Fruit fly (Drosophila melanogaster) whole organism, wandering third instar larva: ENCODE measurements around the gene bocks.

Source experiments
- CG32264 ChIP-seq: fragments of 200-800 bp; sonication (Bioruptor generic); optimal IDR thresholded peaks from 2 replicates; lab custom pipeline; 2016; ENCODE audit warnings: missing biosample characterization, missing genetic modification characterization
- CG9705 ChIP-seq: fragments of 200-800 bp; sonication (Bioruptor generic); optimal IDR thresholded peaks from 2 replicates; lab custom pipeline; 2018; ENCODE audit warnings: missing biosample characterization, mild to moderate bottlenecking, missing genetic modification characterization
- CrebA ChIP-seq: fragments of 200-800 bp; sonication (Bioruptor generic); optimal IDR thresholded peaks from 2 replicates; lab custom pipeline; 2016; ENCODE audit warnings: missing biosample characterization, mild to moderate bottlenecking, missing genetic modification characterization, borderline replicate concordance
- Dfd ChIP-seq: fragments of >200 bp; optimal IDR thresholded peaks from 2 replicates; lab custom pipeline; 2017; ENCODE audit warnings: missing biosample characterization, missing genetic modification characterization
- Dif ChIP-seq: fragments of 200-275, 200-300 bp; sonication (Bioruptor generic); optimal IDR thresholded peaks from 2 replicates; lab custom pipeline; 2018; ENCODE audit warnings: missing biosample characterization, missing genetic modification characterization; ENCODE audit not compliant: partially characterized antibody
- GATAd ChIP-seq: sonication (Bioruptor generic); optimal IDR thresholded peaks from 2 replicates; lab custom pipeline; 2016; ENCODE audit warnings: missing biosample characterization, missing genetic modification characterization
- HLH106 ChIP-seq: fragments of 200-800 bp; optimal IDR thresholded peaks from 3 replicates; lab custom pipeline; 2019; ENCODE audit warnings: missing biosample characterization, mild to moderate bottlenecking, missing genetic modification characterization, moderate library complexity
- Hnf4 ChIP-seq: fragments of 200-800 bp; sonication (Bioruptor generic); optimal IDR thresholded peaks from 2 replicates; lab custom pipeline; 2016; ENCODE audit warnings: missing biosample characterization, mild to moderate bottlenecking, missing genetic modification characterization
- Hr78 ChIP-seq: fragments of >200 bp; optimal IDR thresholded peaks from 2 replicates; lab custom pipeline; 2017; ENCODE audit warnings: missing biosample characterization, missing genetic modification characterization
- Hr83 ChIP-seq: fragments of 200-300 bp; sonication (Bioruptor generic); optimal IDR thresholded peaks from 2 replicates; lab custom pipeline; 2016; ENCODE audit warnings: missing biosample characterization, mild to moderate bottlenecking, missing genetic modification characterization, moderate library complexity; ENCODE audit not compliant: poor library complexity, severe bottlenecking
- Jra ChIP-seq: sonication (Bioruptor generic); optimal IDR thresholded peaks from 2 replicates; lab custom pipeline; 2016; ENCODE audit warnings: missing biosample characterization, missing genetic modification characterization
- Mio ChIP-seq: sonication (Bioruptor generic); optimal IDR thresholded peaks from 2 replicates; lab custom pipeline; 2016; ENCODE audit warnings: missing biosample characterization, missing genetic modification characterization
- Myc ChIP-seq: fragments of >200 bp; optimal IDR thresholded peaks from 2 replicates; lab custom pipeline; 2017
- N ChIP-seq: fragments of >200 bp; optimal IDR thresholded peaks from 2 replicates; lab custom pipeline; 2018; ENCODE audit warnings: missing biosample characterization, missing external identifiers, missing genetic modification characterization
- OdsH ChIP-seq: fragments of 200-800 bp; sonication (Bioruptor generic); optimal IDR thresholded peaks from 2 replicates; lab custom pipeline; 2016; ENCODE audit warnings: missing biosample characterization, mild to moderate bottlenecking, missing genetic modification characterization
- Rel ChIP-seq, 2 experiments: fragments of 200-800 bp; sonication (Bioruptor generic) in 1 of 2; optimal IDR thresholded peaks; 2 replicates in 1 of 2; 3 replicates in 1 of 2; lab custom pipeline; 2016 to 2019; ENCODE audit warnings: mild to moderate bottlenecking in 2 of 2, missing biosample characterization in 2 of 2, missing genetic modification characterization in 2 of 2, moderate library complexity in 1 of 2
- Sp1 ChIP-seq: fragments of 200-800 bp; sonication (Bioruptor generic); optimal IDR thresholded peaks from 3 replicates; lab custom pipeline; 2019; ENCODE audit warnings: missing biosample characterization, mild to moderate bottlenecking, missing genetic modification characterization, moderate library complexity
- Vsx2 ChIP-seq: fragments of 200-300, 225-300 bp; sonication (Bioruptor generic); optimal IDR thresholded peaks from 2 replicates; lab custom pipeline; 2018; ENCODE audit warnings: missing biosample characterization, missing genetic modification characterization; ENCODE audit not compliant: partially characterized antibody
- br ChIP-seq: fragments of 200-800 bp; sonication (Bioruptor generic); optimal IDR thresholded peaks from 2 replicates; lab custom pipeline; 2016; ENCODE audit warnings: missing biosample characterization, missing genetic modification characterization
- brk ChIP-seq: fragments of 200-800 bp; sonication (Bioruptor generic); optimal IDR thresholded peaks from 2 replicates; lab custom pipeline; 2016; ENCODE audit warnings: missing biosample characterization, mild to moderate bottlenecking, missing genetic modification characterization
- dl ChIP-seq, 2 experiments: fragments of 175-275, 200-275 bp in 1 of 2; fragments of 200-275 bp in 1 of 2; sonication (Bioruptor generic); optimal IDR thresholded peaks; lab custom pipeline; 2018; ENCODE audit warnings: mild to moderate bottlenecking in 2 of 2, missing biosample characterization in 2 of 2, missing genetic modification characterization in 2 of 2, moderate library complexity in 2 of 2; ENCODE audit not compliant: partially characterized antibody in 2 of 2, insufficient read depth in 1 of 2
- dmrt93B ChIP-seq: fragments of 200-800 bp; sonication (Bioruptor generic); optimal IDR thresholded peaks from 2 replicates; lab custom pipeline; 2018; ENCODE audit warnings: missing biosample characterization, mild to moderate bottlenecking, missing genetic modification characterization
- dsf ChIP-seq: sonication (Bioruptor generic); optimal IDR thresholded peaks from 2 replicates; lab custom pipeline; 2016; ENCODE audit warnings: missing biosample characterization, missing genetic modification characterization, borderline replicate concordance
- ey ChIP-seq: fragments of 200-800 bp; sonication (Bioruptor generic); optimal IDR thresholded peaks from 2 replicates; lab custom pipeline; 2016; ENCODE audit warnings: missing biosample characterization, missing genetic modification characterization
- foxo ChIP-seq, 2 experiments: fragments of 200-800 bp; sonication (Bioruptor generic); optimal IDR thresholded peaks; 2 replicates in 1 of 2; 3 replicates in 1 of 2; lab custom pipeline; 2016 to 2017; ENCODE audit warnings: missing biosample characterization in 2 of 2, missing genetic modification characterization in 2 of 2
- fru ChIP-seq: fragments of 200-800 bp; sonication (Bioruptor generic); optimal IDR thresholded peaks from 3 replicates; lab custom pipeline; 2016; ENCODE audit warnings: missing biosample characterization, mild to moderate bottlenecking, missing genetic modification characterization
- h ChIP-seq: fragments of 200-800 bp; sonication (Bioruptor generic); optimal IDR thresholded peaks from 3 replicates; lab custom pipeline; 2016; ENCODE audit warnings: missing biosample characterization, mild to moderate bottlenecking, missing genetic modification characterization
- jim ChIP-seq: fragments of 175-275, 200-325 bp; sonication (Bioruptor generic); optimal IDR thresholded peaks from 2 replicates; lab custom pipeline; 2016; ENCODE audit warnings: missing biosample characterization, mild to moderate bottlenecking, missing genetic modification characterization
- lola ChIP-seq: fragments of >200 bp; optimal IDR thresholded peaks from 2 replicates; lab custom pipeline; 2017; ENCODE audit warnings: missing biosample characterization, missing genetic modification characterization
- pan ChIP-seq: fragments of >200 bp; optimal IDR thresholded peaks from 2 replicates; lab custom pipeline; 2017
- psq ChIP-seq: fragments of 200-800 bp; sonication (Bioruptor generic); optimal IDR thresholded peaks from 3 replicates; lab custom pipeline; 2017; ENCODE audit warnings: missing biosample characterization, mild to moderate bottlenecking, missing genetic modification characterization, moderate library complexity
- rgr ChIP-seq: fragments of 200-800 bp; sonication (Bioruptor generic); optimal IDR thresholded peaks from 3 replicates; lab custom pipeline; 2016; ENCODE audit warnings: missing biosample characterization, mild to moderate bottlenecking, missing genetic modification characterization
- sage ChIP-seq: fragments of 200-800 bp; sonication (Bioruptor generic); optimal IDR thresholded peaks from 2 replicates; lab custom pipeline; 2016; ENCODE audit warnings: missing biosample characterization, mild to moderate bottlenecking, missing genetic modification characterization
- sv ChIP-seq: fragments of 200-800 bp; sonication (Bioruptor generic); optimal IDR thresholded peaks from 3 replicates; lab custom pipeline; 2016; ENCODE audit warnings: missing biosample characterization, missing genetic modification characterization
- tai ChIP-seq: sonication (Bioruptor generic); optimal IDR thresholded peaks from 2 replicates; lab custom pipeline; 2016; ENCODE audit warnings: missing biosample characterization, missing genetic modification characterization
- usp ChIP-seq: fragments of >200 bp; optimal IDR thresholded peaks from 2 replicates; lab custom pipeline; 2017; ENCODE audit warnings: missing biosample characterization, missing genetic modification characterization
- woc ChIP-seq: sonication (Bioruptor generic); optimal IDR thresholded peaks from 2 replicates; lab custom pipeline; 2016; ENCODE audit warnings: missing biosample characterization, mild to moderate bottlenecking, missing genetic modification characterization

Gene bocks

dm6 chr3R:9555334-9555974, 35.3 kb downstream of the bocks start, which contains the start of the genes CG9386 and BckdhA:
Gene CG9386 (minus strand): TSS chr3R:9555408.
Gene BckdhA (plus strand): TSS chr3R:9555785.
- TF ChIP-seq Mio (GFP tag; lab: Kevin White, UChicago) (no peak), Dif (no peak), woc (peak; percentile 48), HLH106 (tag; lab: Kevin White, UChicago) (peak; percentile 31), Rel (GFP tag; optimal IDR thresholded peaks at IDR 0.05; lab: Kevin White, UChicago) (no peak), Rel (tag; optimal IDR thresholded peaks at IDR 0.05; lab: Kevin White, UChicago) (peak; percentile 82), CG32264 (GFP tag; lab: Kevin White, UChicago) (no peak), OdsH (GFP tag; lab: Kevin White, UChicago) (peak; percentile 21), usp (GFP tag; lab: Kevin White, UChicago) (no peak), ey (GFP tag; lab: Kevin White, UChicago) (peak; percentile 13), Jra (GFP tag; lab: Kevin White, UChicago) (peak; percentile 18), fru (GFP tag; lab: Kevin White, UChicago) (peak; percentile 41), sage (GFP tag; lab: Kevin White, UChicago) (no peak), psq (peak; percentile 40), tai (no peak), foxo (GFP tag; optimal IDR thresholded peaks at IDR 0.05; lab: Kevin White, UChicago) (peak in 1 of 2 experiments; percentile 62), Hnf4 (GFP tag; lab: Kevin White, UChicago) (no peak), h (GFP tag; lab: Kevin White, UChicago) (peak; percentile 57), rgr (peak; percentile 54), jim (GFP tag; lab: Kevin White, UChicago) (no peak), Dfd (GFP tag; lab: Kevin White, UChicago) (no peak), Hr83 (GFP tag; lab: Kevin White, UChicago) (peak; percentile 48), Sp1 (GFP tag; lab: Kevin White, UChicago) (peak; percentile 48), brk (GFP tag; lab: Kevin White, UChicago) (no peak), sv (GFP tag; lab: Kevin White, UChicago) (no peak), dl (GFP tag; optimal IDR thresholded peaks at IDR 0.05; lab: Kevin White, UChicago; ENCODE audit: insufficient read depth in 1 of 2, partially characterized antibody in 2 of 2) (no peak)

dm6 chr3R:9551659-9552435, 39.0 kb downstream of the bocks start, which contains the start of the genes mura and RnpS1:
Gene mura (minus strand): TSS chr3R:9551806.
Gene RnpS1 (plus strand): TSS chr3R:9552034.
- no peak for TF ChIP-seq Jra (GFP tag; lab: Kevin White, UChicago)
- TF ChIP-seq Rel (GFP tag; optimal IDR thresholded peaks at IDR 0.05; lab: Kevin White, UChicago): no peak
- peak; percentile 58 for TF ChIP-seq Rel (tag; optimal IDR thresholded peaks at IDR 0.05; lab: Kevin White, UChicago)

DNA sequence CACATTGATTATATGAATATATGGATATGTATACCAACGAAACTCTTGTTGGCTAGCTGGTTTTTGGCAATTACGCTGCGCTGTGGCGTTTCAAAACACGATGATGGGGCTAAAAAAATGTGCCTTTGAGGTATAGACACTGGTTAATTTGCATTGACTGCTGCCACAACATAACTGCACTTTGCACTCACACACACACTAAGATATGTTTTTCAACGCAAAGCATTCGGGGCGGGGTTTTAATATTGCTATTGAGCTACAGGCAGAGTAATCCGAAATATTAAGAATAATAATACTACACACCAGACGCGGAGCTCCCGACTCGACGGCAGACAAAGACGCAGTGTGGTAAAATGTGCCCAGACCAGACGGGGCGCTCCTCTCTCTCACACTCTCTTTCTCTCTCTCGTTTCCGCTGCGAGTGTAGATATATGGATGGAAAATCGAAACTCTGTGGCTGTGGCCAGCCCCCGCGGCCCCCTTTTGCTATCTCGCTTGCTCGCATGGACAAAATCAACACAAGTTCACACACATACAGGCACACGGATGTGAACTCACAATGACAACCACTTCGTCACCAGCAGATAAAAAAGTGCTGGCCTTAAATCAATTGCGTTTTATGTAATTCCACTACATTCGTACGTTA, 39.7 kb downstream of the bocks start:
- peak; percentile 59 for TF ChIP-seq Jra (GFP tag; lab: Kevin White, UChicago)
- no peak for TF ChIP-seq CG32264 (GFP tag; lab: Kevin White, UChicago)
- no peak for TF ChIP-seq pan
- no peak for TF ChIP-seq GATAd
- TF ChIP-seq fru (GFP tag; lab: Kevin White, UChicago): peak; percentile 57
- TF ChIP-seq Vsx2 (GFP tag; lab: Kevin White, UChicago): no peak
- TF ChIP-seq Hr78 (GFP tag; lab: Kevin White, UChicago): no peak
- peak; percentile 94 for TF ChIP-seq Hr83 (GFP tag; lab: Kevin White, UChicago)
- peak; percentile 36 for TF ChIP-seq Hnf4 (GFP tag; lab: Kevin White, UChicago)
- TF ChIP-seq Dif: peak; percentile 96
- no peak for TF ChIP-seq tai
- no peak for TF ChIP-seq lola (GFP tag; lab: Kevin White, UChicago)
- TF ChIP-seq brk (GFP tag; lab: Kevin White, UChicago): no peak
- TF ChIP-seq sage (GFP tag; lab: Kevin White, UChicago): no peak
- TF ChIP-seq dmrt93B (GFP tag; lab: Kevin White, UChicago): no peak
- TF ChIP-seq jim (GFP tag; lab: Kevin White, UChicago): peak; percentile 20
- peak; percentile 58 for TF ChIP-seq OdsH (GFP tag; lab: Kevin White, UChicago)
- no peak for TF ChIP-seq dsf
- TF ChIP-seq HLH106 (tag; lab: Kevin White, UChicago): peak; percentile 39
- TF ChIP-seq ey (GFP tag; lab: Kevin White, UChicago): peak; percentile 5
- TF ChIP-seq CG9705 (GFP tag; lab: Kevin White, UChicago): no peak
- TF ChIP-seq sv (GFP tag; lab: Kevin White, UChicago): no peak
- TF ChIP-seq usp (GFP tag; lab: Kevin White, UChicago): no peak
- peak; percentile 49 for TF ChIP-seq N (GFP tag; lab: Kevin White, UChicago)
- TF ChIP-seq CrebA: no peak
- TF ChIP-seq dl (GFP tag; optimal IDR thresholded peaks at IDR 0.05; lab: Kevin White, UChicago; ENCODE audit: insufficient read depth in 1 of 2, partially characterized antibody in 2 of 2): peak; percentile 96
- TF ChIP-seq Dfd (GFP tag; lab: Kevin White, UChicago): no peak
- peak; percentile 42 for TF ChIP-seq psq
- no peak for TF ChIP-seq Mio (GFP tag; lab: Kevin White, UChicago)
- TF ChIP-seq br (GFP tag; lab: Kevin White, UChicago): peak; percentile 66
- peak; percentile 68 for TF ChIP-seq rgr
- no peak for TF ChIP-seq Rel (GFP tag; optimal IDR thresholded peaks at IDR 0.05; lab: Kevin White, UChicago)
- peak; percentile 73 for TF ChIP-seq Rel (tag; optimal IDR thresholded peaks at IDR 0.05; lab: Kevin White, UChicago)
- TF ChIP-seq Myc: no peak
- TF ChIP-seq h (GFP tag; lab: Kevin White, UChicago): peak; percentile 80
